Fruit fly (Drosophila melanogaster) whole organism: ENCODE results near the gene Exn.

Source experiments
- CG8478 ChIP-seq: fragments of >200 bp; optimal IDR thresholded peaks from 2 replicates; lab custom pipeline; 2018; ENCODE audit warnings: inconsistent platforms
- Dll ChIP-seq: fragments of >200 bp; optimal IDR thresholded peaks from 2 replicates; lab custom pipeline; 2017
- EcR ChIP-seq, 2 experiments: fragments of >200 bp; optimal IDR thresholded peaks; 2 replicates each; lab custom pipeline; 2017; ENCODE audit warnings: missing biosample characterization in 2 of 2, missing genetic modification characterization in 2 of 2, missing genetic modification reagents in 2 of 2
- pan ChIP-seq: fragments of >200 bp; optimal IDR thresholded peaks from 2 replicates; lab custom pipeline; 2017
- psq ChIP-seq: fragments of >200 bp; optimal IDR thresholded peaks from 2 replicates; lab custom pipeline; 2017
- usp ChIP-seq: fragments of >200 bp; optimal IDR thresholded peaks from 2 replicates; lab custom pipeline; 2017; ENCODE audit warnings: missing biosample characterization, missing genetic modification characterization, mixed read lengths

The Exn gene

DNA sequence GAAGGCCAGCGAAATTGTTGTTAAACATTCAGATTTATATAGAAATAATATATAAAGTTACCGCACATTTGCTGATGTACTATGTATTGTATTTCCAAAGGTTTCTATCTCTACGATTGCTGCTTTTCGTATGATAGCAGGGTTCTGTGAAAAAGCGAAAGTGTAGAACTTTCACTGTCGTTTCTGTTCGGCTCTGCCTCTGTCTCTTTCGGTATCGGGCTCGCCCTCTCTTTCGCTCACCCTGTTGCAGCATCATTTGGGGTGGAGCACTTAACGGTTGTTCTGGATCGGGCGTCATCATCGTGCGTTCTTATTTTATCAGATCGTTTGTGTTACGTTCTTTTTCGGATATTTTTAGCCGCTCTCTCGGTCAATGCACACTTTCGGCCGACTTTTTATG lies 63.5 kb downstream of the Exn start:
- no peak for TF ChIP-seq usp (GFP tag; lab: Kevin White, UChicago)
- no peak for TF ChIP-seq Dll (lab: Kevin White, UChicago)
- no peak for TF ChIP-seq psq (lab: Kevin White, UChicago)
- TF ChIP-seq pan, result no peak
- TF ChIP-seq CG8478 (lab: Kevin White, UChicago), result no peak
- no peak for TF ChIP-seq EcR (GFP tag; optimal IDR thresholded peaks at IDR 0.05; lab: Kevin White, UChicago)

DNA sequence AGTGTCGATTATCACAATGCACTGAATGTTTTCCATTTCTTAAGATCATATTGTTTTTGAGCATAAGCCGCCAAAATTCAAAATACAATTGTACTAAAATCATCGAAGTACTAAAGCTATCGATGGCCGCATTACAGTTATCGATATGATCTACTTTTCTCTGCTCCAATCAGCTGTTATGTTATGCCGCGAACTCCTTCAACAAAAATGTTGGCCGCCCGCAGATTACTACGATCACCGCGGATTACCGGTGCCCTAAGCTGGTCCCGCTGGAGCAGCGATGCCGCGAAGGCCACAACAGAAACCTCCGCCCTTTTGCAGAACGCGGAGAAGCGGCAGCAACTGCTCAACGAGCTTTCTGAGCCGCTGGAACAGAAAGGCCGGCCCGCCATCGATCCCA lies 65.7 kb downstream of the Exn start, which contains the start of gene beg:
Gene beg (plus strand): TSS at position 177 of the 400 bp plus-strand sequence.
- TF ChIP-seq EcR (GFP tag; optimal IDR thresholded peaks at IDR 0.05; lab: Kevin White, UChicago), result no peak
- no peak for TF ChIP-seq usp (GFP tag; lab: Kevin White, UChicago)
- no peak for TF ChIP-seq psq (lab: Kevin White, UChicago)
- no peak for TF ChIP-seq Dll (lab: Kevin White, UChicago)
- TF ChIP-seq CG8478 (lab: Kevin White, UChicago), result no peak
- no peak for TF ChIP-seq pan

DNA sequence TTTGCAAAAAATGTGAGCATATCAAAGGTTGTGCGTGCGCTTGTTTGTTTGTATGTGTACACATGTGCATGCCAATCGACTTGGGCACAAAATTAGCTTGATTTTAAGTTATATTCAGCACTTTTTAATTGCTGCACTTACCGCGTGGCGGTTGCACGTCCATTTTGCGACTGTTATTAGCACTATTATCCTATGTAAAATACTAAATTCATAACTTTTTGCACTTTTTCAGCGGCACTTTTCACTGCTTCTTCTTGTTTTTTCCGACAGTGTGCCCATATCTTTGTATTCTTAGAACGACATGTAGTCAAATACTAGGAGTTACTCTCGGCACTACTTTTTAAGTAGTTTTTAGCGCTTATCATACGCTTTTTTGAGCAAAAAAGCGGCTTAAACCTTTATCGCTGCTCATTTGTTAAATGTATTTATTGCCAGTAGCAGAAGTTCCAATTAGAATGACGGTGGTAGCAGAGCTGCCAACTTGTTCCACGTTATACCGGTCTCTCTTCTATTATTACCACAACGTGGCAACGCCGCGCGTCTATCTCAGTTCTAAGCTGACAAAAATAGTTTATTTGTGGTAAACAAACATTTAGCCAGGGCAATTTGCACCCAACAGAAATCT lies 72.6 kb downstream of the Exn start, which contains the start of the genes scaf6 and Papst2:
Gene scaf6 (minus strand): TSS at position 278 of the 625 bp plus-strand sequence.
Gene Papst2 (plus strand): TSS at position 501 of the 625 bp plus-strand sequence.
- no peak for TF ChIP-seq psq (lab: Kevin White, UChicago)
- TF ChIP-seq pan, result no peak
- no peak for TF ChIP-seq EcR (GFP tag; optimal IDR thresholded peaks at IDR 0.05; lab: Kevin White, UChicago)
- TF ChIP-seq Dll (lab: Kevin White, UChicago), result no peak
- no peak for TF ChIP-seq usp (GFP tag; lab: Kevin White, UChicago)
- no peak for TF ChIP-seq CG8478 (lab: Kevin White, UChicago)
